Worm (Caenorhabditis elegans) whole organism, L1 larva: ENCODE measurements around the gene pqn-39.

Experiments used
- C16A3.4 ChIP-seq: fragments of 150-350 bp; optimal IDR thresholded peaks from 2 replicates; lab custom pipeline; 2014; ENCODE audit warnings: missing biosample characterization, missing genetic modification characterization
- F16B12.6 ChIP-seq: fragments of 150-350 bp; optimal IDR thresholded peaks from 2 replicates; lab custom pipeline; 2014; ENCODE audit warnings: missing biosample characterization, missing genetic modification characterization
- Y116A8C.19 ChIP-seq: sonication (generic microtip); optimal IDR thresholded peaks from 2 replicates; lab custom pipeline; 2016; ENCODE audit warnings: missing compliant biosample characterization, missing genetic modification characterization, borderline replicate concordance
- aly-2 ChIP-seq: fragments of 150-350 bp; optimal IDR thresholded peaks from 2 replicates; lab custom pipeline; 2014; ENCODE audit warnings: missing biosample characterization, missing genetic modification characterization
- blmp-1 ChIP-seq: fragments of 150-350 bp; optimal IDR thresholded peaks from 2 replicates; lab custom pipeline; 2014; ENCODE audit warnings: missing biosample characterization, missing genetic modification characterization
- ceh-8 ChIP-seq: fragments of 200-800 bp; sonication (Bioruptor generic); optimal IDR thresholded peaks from 2 replicates; lab custom pipeline; 2018; ENCODE audit warnings: mild to moderate bottlenecking, missing genetic modification characterization, moderate library complexity, missing compliant biosample characterization
- ceh-82 ChIP-seq, 3 experiments: fragments of 150-350 bp in 1 of 3; sonication (generic microtip) in 2 of 3; optimal IDR thresholded peaks; 2 replicates each; lab custom pipeline; 2014 to 2017; ENCODE audit warnings: missing biosample characterization in 3 of 3, missing genetic modification characterization in 3 of 3
- dpl-1 ChIP-seq, 3 experiments: fragments of 150-350 bp in 2 of 3; sonication (generic microtip) in 1 of 3; optimal IDR thresholded peaks; 2 replicates each; lab custom pipeline; 2014 to 2017; ENCODE audit warnings: missing biosample characterization in 3 of 3, missing genetic modification characterization in 3 of 3, missing genetic modification reagents in 3 of 3
- dsc-1 ChIP-seq: sonication (generic microtip); optimal IDR thresholded peaks from 2 replicates; lab custom pipeline; 2016; ENCODE audit warnings: mild to moderate bottlenecking, missing genetic modification characterization, missing compliant biosample characterization
- egl-27 ChIP-seq, 2 experiments: fragments of 150-350 bp in 1 of 2; sonication (generic microtip); optimal IDR thresholded peaks; 3 replicates each; lab custom pipeline; 2017 to 2018; ENCODE audit warnings: missing biosample characterization in 2 of 2, missing genetic modification characterization in 2 of 2, missing genetic modification reagents in 2 of 2
- elt-2 ChIP-seq: sonication (generic microtip); optimal IDR thresholded peaks from 2 replicates; lab custom pipeline; 2016; ENCODE audit warnings: missing genetic modification characterization, mild to moderate bottlenecking, inconsistent platforms, missing compliant biosample characterization, missing genetic modification reagents
- fkh-10 ChIP-seq: sonication (generic microtip); optimal IDR thresholded peaks from 2 replicates; lab custom pipeline; 2017; ENCODE audit warnings: missing biosample characterization, missing genetic modification reagents, missing genetic modification characterization
- grh-1 ChIP-seq: fragments of 200-800 bp; sonication (Bioruptor generic); IDR thresholded peaks from 2 replicates; pipeline ENCODE4 v1.3.6; 2022; ENCODE audit warnings: missing genetic modification reagents, missing genetic modification characterization, missing compliant biosample characterization
- hlh-17 ChIP-seq: fragments of 200-800 bp; sonication (Bioruptor generic); optimal IDR thresholded peaks from 2 replicates; lab custom pipeline; 2018; ENCODE audit warnings: missing genetic modification characterization, mild to moderate bottlenecking, missing compliant biosample characterization, moderate library complexity, borderline replicate concordance
- hpl-2 ChIP-seq: fragments of 150-350 bp; optimal IDR thresholded peaks from 2 replicates; lab custom pipeline; 2014; ENCODE audit warnings: missing biosample characterization, missing genetic modification reagents, missing genetic modification characterization
- irx-1 ChIP-seq: sonication (generic microtip); optimal IDR thresholded peaks from 2 replicates; lab custom pipeline; 2016; ENCODE audit warnings: missing genetic modification characterization, missing compliant biosample characterization
- jun-1 ChIP-seq: fragments of 150-350 bp; optimal IDR thresholded peaks from 2 replicates; lab custom pipeline; 2014; ENCODE audit warnings: missing biosample characterization, missing genetic modification reagents, missing genetic modification characterization
- lin-14 ChIP-seq: fragments of 200-800 bp; sonication (Bioruptor generic); optimal IDR thresholded peaks from 2 replicates; lab custom pipeline; 2018; ENCODE audit warnings: mild to moderate bottlenecking, missing genetic modification characterization, moderate library complexity, missing compliant biosample characterization
- lin-35 ChIP-seq, 2 experiments: fragments of 150-350 bp; optimal IDR thresholded peaks; 2 replicates each; lab custom pipeline; 2014; ENCODE audit warnings: missing biosample characterization in 2 of 2, missing genetic modification characterization in 2 of 2, missing genetic modification reagents in 2 of 2
- lin-39 ChIP-seq: fragments of 150-350 bp; optimal IDR thresholded peaks from 2 replicates; lab custom pipeline; 2014; ENCODE audit warnings: missing biosample characterization, missing genetic modification reagents, missing genetic modification characterization
- mab-9 ChIP-seq: fragments of 200-800 bp; sonication (Bioruptor generic); IDR thresholded peaks from 2 replicates; pipeline ENCODE4 v1.3.6; 2022; ENCODE audit warnings: missing genetic modification reagents, missing genetic modification characterization, missing compliant biosample characterization
- mdl-1 ChIP-seq, 2 experiments: fragments of 150-350 bp; optimal IDR thresholded peaks; 2 replicates each; lab custom pipeline; 2014 to 2017; ENCODE audit warnings: missing biosample characterization in 2 of 2, missing genetic modification characterization in 2 of 2, inconsistent platforms in 1 of 2
- mep-1 ChIP-seq: fragments of 150-350 bp; optimal IDR thresholded peaks from 2 replicates; lab custom pipeline; 2014; ENCODE audit warnings: missing biosample characterization, missing genetic modification characterization
- nhr-20 ChIP-seq: sonication (generic microtip); optimal IDR thresholded peaks from 2 replicates; lab custom pipeline; 2016; ENCODE audit warnings: mild to moderate bottlenecking, missing genetic modification characterization, missing compliant biosample characterization
- nhr-28 ChIP-seq: fragments of 150-350 bp; optimal IDR thresholded peaks from 2 replicates; lab custom pipeline; 2014; ENCODE audit warnings: missing biosample characterization, missing genetic modification characterization
- nhr-85 ChIP-seq: sonication (generic microtip); peaks from one replicate; lab custom pipeline; 2016; ENCODE audit warnings: missing genetic modification characterization, inconsistent platforms, missing compliant biosample characterization
- pax-3 ChIP-seq: fragments of 200-800 bp; sonication (Bioruptor generic); optimal IDR thresholded peaks from 2 replicates; lab custom pipeline; 2018; ENCODE audit warnings: mild to moderate bottlenecking, missing genetic modification characterization, moderate library complexity, missing compliant biosample characterization
- rnt-1 ChIP-seq: sonication (generic microtip); optimal IDR thresholded peaks from 2 replicates; lab custom pipeline; 2016; ENCODE audit warnings: mild to moderate bottlenecking, missing genetic modification characterization, moderate library complexity, missing compliant biosample characterization
- skn-1 ChIP-seq: fragments of 150-350 bp; optimal IDR thresholded peaks from 2 replicates; lab custom pipeline; 2014; ENCODE audit warnings: missing biosample characterization, missing genetic modification characterization
- snpc-4 ChIP-seq: fragments of 150-350 bp; optimal IDR thresholded peaks from 2 replicates; lab custom pipeline; 2014; ENCODE audit warnings: missing biosample characterization, missing genetic modification characterization
- sptf-1 ChIP-seq: fragments of 150-350 bp; optimal IDR thresholded peaks from 2 replicates; lab custom pipeline; 2014; ENCODE audit warnings: missing biosample characterization, missing genetic modification characterization
- tbx-2 ChIP-seq: sonication (generic microtip); optimal IDR thresholded peaks from 2 replicates; lab custom pipeline; 2016; ENCODE audit warnings: missing genetic modification characterization, missing compliant biosample characterization
- unc-62 ChIP-seq: fragments of 150-350 bp; optimal IDR thresholded peaks from 2 replicates; lab custom pipeline; 2014; ENCODE audit warnings: missing biosample characterization, missing genetic modification reagents, missing genetic modification characterization
- unc-86 ChIP-seq: sonication (generic microtip); optimal IDR thresholded peaks from 2 replicates; lab custom pipeline; 2016; ENCODE audit warnings: missing genetic modification characterization, missing compliant biosample characterization
- unc-98 ChIP-seq: fragments of 200-800 bp; sonication (Bioruptor generic); IDR thresholded peaks from 2 replicates; pipeline ENCODE4 v1.3.6; 2022; ENCODE audit warnings: missing genetic modification characterization, missing compliant biosample characterization
- zag-1 ChIP-seq: fragments of 150-350 bp; optimal IDR thresholded peaks from 2 replicates; lab custom pipeline; 2014; ENCODE audit warnings: missing biosample characterization, missing genetic modification characterization
- ztf-11 ChIP-seq, 2 experiments: sonication (generic microtip); optimal IDR thresholded peaks; 2 replicates each; lab custom pipeline; 2016 to 2017; ENCODE audit warnings: missing genetic modification characterization in 2 of 2, missing biosample characterization in 1 of 2, missing compliant biosample characterization in 1 of 2
- ztf-4 ChIP-seq: fragments of 150-350 bp; optimal IDR thresholded peaks from 2 replicates; lab custom pipeline; 2014; ENCODE audit warnings: missing biosample characterization, missing genetic modification characterization

Gene pqn-39

DNA sequence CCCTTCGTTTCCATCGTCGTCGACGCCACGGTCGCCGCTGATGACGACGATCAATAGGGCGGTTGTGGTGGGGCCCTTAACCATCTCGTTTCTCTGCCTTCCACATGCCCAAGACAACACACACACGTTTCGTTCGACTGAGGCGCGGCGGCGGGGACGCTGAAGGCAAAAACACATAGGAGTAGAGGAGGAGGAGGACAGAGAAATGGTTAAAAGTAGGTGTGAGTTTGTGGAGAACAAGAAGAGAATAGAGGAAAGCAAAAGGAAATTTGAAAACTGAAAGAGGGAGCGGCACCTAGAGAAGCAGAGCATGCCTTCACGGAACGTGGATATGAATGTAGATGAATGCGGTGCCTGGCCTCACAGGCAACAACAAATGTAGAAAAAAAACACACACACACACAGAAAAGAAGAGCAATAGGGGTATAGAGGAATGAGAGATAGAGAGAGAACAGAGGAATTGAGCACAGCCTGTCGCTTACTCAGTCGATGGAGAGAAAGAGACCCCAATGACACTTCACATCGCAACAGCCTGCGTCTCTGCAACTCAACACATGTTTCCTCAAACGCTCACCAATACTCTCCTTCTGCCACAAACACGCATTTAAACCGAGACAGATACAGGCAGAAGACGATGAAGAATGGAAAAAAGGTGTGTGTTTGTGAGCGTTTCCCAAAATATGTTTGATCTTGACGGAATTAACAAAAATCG, 937 bp upstream of the pqn-39 start (continued):
- TF ChIP-seq dpl-1 (GFP tag; optimal IDR thresholded peaks at IDR 0.05; lab: Kevin White, UChicago) (peak in 2 of 3 experiments; percentile 5 to 13), tbx-2 (peak; percentile 68), snpc-4 (tag; lab: Kevin White, UChicago) (peak; percentile 21), mep-1 (tag; lab: Kevin White, UChicago) (peak; percentile 61), Y116A8C.19 (tag; lab: Kevin White, UChicago) (no peak), dsc-1 (peak; percentile 68), blmp-1 (tag; lab: Kevin White, UChicago) (peak; percentile 13), unc-98 (no peak), mdl-1 (tag; optimal IDR thresholded peaks at IDR 0.05; lab: Kevin White, UChicago) (peak in 1 of 2 experiments; percentile 55), fkh-10 (peak; percentile 96)

DNA sequence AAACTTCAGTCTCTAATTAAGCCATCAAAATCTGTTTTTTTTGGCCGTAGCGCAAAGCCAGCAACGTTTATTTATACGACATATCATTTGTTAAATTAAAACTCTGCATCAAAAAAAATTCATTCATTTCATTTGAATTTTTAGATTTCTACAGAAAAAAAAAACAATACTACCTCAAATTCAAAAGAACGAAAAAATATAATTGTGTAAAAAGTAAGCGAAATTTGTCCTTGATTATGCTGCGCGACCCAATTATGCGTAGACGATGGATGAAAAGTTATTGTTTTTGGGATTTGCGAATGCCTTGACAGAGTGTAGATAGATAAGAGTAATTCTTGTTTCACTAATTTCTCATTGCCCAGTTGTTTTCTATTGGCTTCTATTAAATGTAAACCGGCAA, 5.3 kb downstream of the pqn-39 start, which contains the start of gene F48F7.3:
TSS of gene F48F7.3 (plus strand) at position 301 of the 400 bp plus-strand sequence.
- no peak for TF ChIP-seq sptf-1
- TF ChIP-seq, all 84 proteins: peak for 0

DNA sequence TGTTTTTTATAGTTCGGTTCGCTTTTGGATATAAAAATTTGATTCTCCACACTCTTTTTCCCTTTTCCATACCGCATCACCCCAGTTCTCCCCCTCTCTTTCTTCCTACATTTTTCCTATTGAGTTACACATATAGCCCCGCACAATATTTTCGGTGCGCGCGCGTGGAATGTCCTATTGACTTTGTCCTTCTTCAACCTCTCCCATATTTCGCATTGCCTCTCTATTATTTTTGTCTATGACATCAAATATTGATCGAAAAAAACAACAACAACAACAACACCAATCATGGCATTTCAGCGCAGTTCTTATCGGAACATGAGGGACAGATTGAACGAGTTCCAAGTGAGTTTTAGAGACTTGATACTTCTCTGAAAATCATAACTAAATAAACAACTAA, 8.6 kb downstream of the pqn-39 start, which contains the start of gene syx-2:
TSS of gene syx-2 (plus strand) at position 301 of the 400 bp plus-strand sequence.
- TF ChIP-seq ceh-82 (tag; optimal IDR thresholded peaks at IDR 0.05; lab: Kevin White, UChicago) (no peak), nhr-28 (tag; lab: Kevin White, UChicago) (no peak), ztf-11 (tag; optimal IDR thresholded peaks at IDR 0.05; lab: Kevin White, UChicago) (no peak), nhr-85 (tag; lab: Kevin White, UChicago) (peak; percentile 4), snpc-4 (tag; lab: Kevin White, UChicago) (no peak), tbx-2 (no peak), ztf-4 (tag; lab: Kevin White, UChicago) (no peak), irx-1 (tag; lab: Kevin White, UChicago) (no peak)

DNA sequence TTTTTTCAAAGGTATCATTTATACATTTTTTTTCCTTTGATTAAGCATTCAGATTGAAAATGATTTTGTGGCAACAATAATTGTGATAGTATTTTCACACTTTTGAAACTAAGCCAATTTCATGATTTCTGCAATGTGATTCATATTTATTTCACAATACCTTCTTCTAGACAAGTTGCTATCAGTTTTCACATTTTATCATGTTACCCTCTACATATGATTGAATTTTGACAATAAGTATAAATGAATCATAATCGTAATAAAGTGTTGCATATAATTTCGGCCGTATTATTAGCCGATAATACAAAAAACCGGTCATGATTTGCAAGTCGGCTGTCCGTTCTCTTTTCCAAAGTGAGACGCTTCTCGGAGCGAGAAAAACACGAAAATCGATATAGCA, 9.1 kb downstream of the pqn-39 start:
- TF ChIP-seq lin-35 (GFP tag; optimal IDR thresholded peaks at IDR 0.05; lab: Kevin White, UChicago): peak in 1 of 2 experiments; percentile 5
- no peak for TF ChIP-seq unc-62
- no peak for TF ChIP-seq rnt-1
- TF ChIP-seq lin-39 (tag; lab: Kevin White, UChicago): no peak
- TF ChIP-seq hpl-2 (GFP tag; lab: Kevin White, UChicago): no peak
- peak; percentile 31 for TF ChIP-seq elt-2 (tag; lab: Kevin White, UChicago)
- TF ChIP-seq lin-14 (GFP tag; lab: Kevin White, UChicago): no peak
- TF ChIP-seq egl-27 (tag; optimal IDR thresholded peaks at IDR 0.05; lab: Kevin White, UChicago): no peak
- no peak for TF ChIP-seq ceh-82 (tag; optimal IDR thresholded peaks at IDR 0.05; lab: Kevin White, UChicago)

DNA sequence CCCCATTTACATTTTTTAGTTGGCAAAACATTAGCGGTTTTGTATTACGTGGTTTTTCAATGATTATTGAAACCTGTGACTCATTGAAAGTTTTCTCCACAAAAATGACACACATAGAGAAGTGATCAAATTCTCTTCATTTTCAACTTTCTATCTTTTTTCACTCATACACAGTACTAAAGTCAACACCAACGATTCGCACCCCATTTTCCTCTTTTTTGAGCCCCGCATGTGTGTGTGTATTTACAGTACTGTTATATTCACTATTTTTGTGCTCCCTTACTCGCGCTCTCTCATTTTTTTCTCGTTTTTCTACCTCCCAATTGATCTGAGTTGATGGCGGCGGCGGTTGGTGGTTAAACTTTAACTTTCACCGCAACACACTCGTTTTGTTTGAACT, 10.0 kb downstream of the pqn-39 start:
- TF ChIP-seq tbx-2 (peak; percentile 1), lin-14 (GFP tag; lab: Kevin White, UChicago) (peak; percentile 16), hpl-2 (GFP tag; lab: Kevin White, UChicago) (no peak), jun-1 (tag; lab: Kevin White, UChicago) (peak; percentile 17), skn-1 (tag; lab: Kevin White, UChicago) (peak; percentile 11), aly-2 (no peak)

DNA sequence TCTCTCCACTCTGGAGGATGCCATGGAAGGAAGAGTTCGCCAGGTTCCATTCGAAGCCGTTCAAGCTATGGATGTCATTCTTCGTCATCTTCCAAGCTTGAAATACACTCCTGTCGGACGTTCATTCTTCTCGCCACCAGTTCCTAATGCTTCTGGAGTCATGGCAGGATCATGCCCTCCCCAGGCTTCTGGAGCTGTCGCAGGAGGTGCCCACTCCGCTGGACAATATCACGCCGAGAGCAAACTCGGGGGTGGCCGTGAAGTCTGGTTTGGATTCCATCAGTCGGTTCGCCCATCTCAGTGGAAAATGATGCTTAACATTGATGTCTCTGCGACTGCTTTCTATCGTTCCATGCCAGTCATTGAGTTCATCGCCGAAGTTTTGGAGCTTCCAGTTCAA, 16.1 kb downstream of the pqn-39 start:
- TF ChIP-seq ceh-8 (no peak), fkh-10 (no peak), elt-2 (tag; lab: Kevin White, UChicago) (no peak), zag-1 (tag; lab: Kevin White, UChicago) (no peak), mab-9 (no peak), F16B12.6 (tag; lab: Kevin White, UChicago) (no peak), grh-1 (no peak), lin-39 (tag; lab: Kevin White, UChicago) (no peak), C16A3.4 (tag; lab: Kevin White, UChicago) (no peak), dpl-1 (GFP tag; optimal IDR thresholded peaks at IDR 0.05; lab: Kevin White, UChicago) (no peak), hpl-2 (GFP tag; lab: Kevin White, UChicago) (no peak), unc-86 (tag; lab: Kevin White, UChicago) (no peak), sptf-1 (no peak), ztf-11 (tag; optimal IDR thresholded peaks at IDR 0.05; lab: Kevin White, UChicago) (no peak), hlh-17 (GFP tag; lab: Kevin White, UChicago) (no peak), pax-3 (tag; lab: Kevin White, UChicago) (no peak), nhr-20 (tag; lab: Kevin White, UChicago) (no peak)
